Worm (Caenorhabditis elegans) whole organism, L1 larva: ENCODE results near the gene F09F7.5.

Experiments
- C16A3.4 ChIP-seq: fragments of 150-350 bp; optimal IDR thresholded peaks from 2 replicates; lab custom pipeline; 2014; ENCODE audit warnings: missing biosample characterization, missing genetic modification characterization
- C34B4.2 ChIP-seq: sonication (generic microtip); optimal IDR thresholded peaks from 2 replicates; lab custom pipeline; 2017; ENCODE audit warnings: mild to moderate bottlenecking, missing genetic modification characterization, missing compliant biosample characterization
- ama-1 ChIP-seq: fragments of 150-350 bp; optimal IDR thresholded peaks from 2 replicates; lab custom pipeline; 2014
- blmp-1 ChIP-seq: fragments of 150-350 bp; optimal IDR thresholded peaks from 2 replicates; lab custom pipeline; 2014; ENCODE audit warnings: missing biosample characterization, missing genetic modification characterization
- ceh-82 ChIP-seq, 3 experiments: fragments of 150-350 bp in 1 of 3; sonication (generic microtip) in 2 of 3; optimal IDR thresholded peaks; 2 replicates each; lab custom pipeline; 2014 to 2017; ENCODE audit warnings: missing biosample characterization in 3 of 3, missing genetic modification characterization in 3 of 3
- ceh-88 ChIP-seq: fragments of 200-800 bp; sonication (Bioruptor generic); IDR thresholded peaks from 2 replicates; pipeline ENCODE4 v1.3.6; 2022; ENCODE audit warnings: missing genetic modification characterization, missing compliant biosample characterization
- dsc-1 ChIP-seq: sonication (generic microtip); optimal IDR thresholded peaks from 2 replicates; lab custom pipeline; 2016; ENCODE audit warnings: mild to moderate bottlenecking, missing genetic modification characterization, missing compliant biosample characterization
- efl-1 ChIP-seq, 4 experiments: fragments of 150-350 bp; optimal IDR thresholded peaks in 3 of 4; peaks in 1 of 4; 1 replicate in 1 of 4; 2 replicates in 3 of 4; lab custom pipeline; 2014; ENCODE audit warnings: missing biosample characterization in 2 of 4, missing genetic modification characterization in 2 of 4, missing genetic modification reagents in 2 of 4
- egl-13 ChIP-seq: sonication (generic microtip); optimal IDR thresholded peaks from 2 replicates; lab custom pipeline; 2016; ENCODE audit warnings: missing genotype, missing genetic modification reagents, missing genetic modification characterization, missing compliant biosample characterization
- egl-27 ChIP-seq, 2 experiments: fragments of 150-350 bp in 1 of 2; sonication (generic microtip); optimal IDR thresholded peaks; 3 replicates each; lab custom pipeline; 2017 to 2018; ENCODE audit warnings: missing biosample characterization in 2 of 2, missing genetic modification characterization in 2 of 2, missing genetic modification reagents in 2 of 2
- fkh-4 ChIP-seq: sonication (generic microtip); optimal IDR thresholded peaks from 2 replicates; lab custom pipeline; 2016; ENCODE audit warnings: missing compliant biosample characterization, missing genetic modification characterization, borderline replicate concordance
- fos-1 ChIP-seq: fragments of 150-350 bp; optimal IDR thresholded peaks from 2 replicates; lab custom pipeline; 2014; ENCODE audit warnings: missing biosample characterization, missing genetic modification characterization
- isw-1 ChIP-seq: fragments of 200-800 bp; sonication (Bioruptor generic); IDR thresholded peaks from 2 replicates; pipeline ENCODE4 v1.3.6; 2022; ENCODE audit warnings: missing genetic modification characterization, missing compliant biosample characterization
- lin-13 ChIP-seq: fragments of 150-350 bp; optimal IDR thresholded peaks from 2 replicates; lab custom pipeline; 2014; ENCODE audit warnings: missing biosample characterization, missing genetic modification reagents, missing genetic modification characterization
- lin-14 ChIP-seq: fragments of 200-800 bp; sonication (Bioruptor generic); optimal IDR thresholded peaks from 2 replicates; lab custom pipeline; 2018; ENCODE audit warnings: mild to moderate bottlenecking, missing genetic modification characterization, moderate library complexity, missing compliant biosample characterization
- lsy-2 ChIP-seq, 2 experiments: fragments of 150-350 bp; optimal IDR thresholded peaks; 2 replicates each; lab custom pipeline; 2014; ENCODE audit warnings: missing biosample characterization in 2 of 2, missing genetic modification characterization in 2 of 2
- mdl-1 ChIP-seq, 2 experiments: fragments of 150-350 bp; optimal IDR thresholded peaks; 2 replicates each; lab custom pipeline; 2014 to 2017; ENCODE audit warnings: missing biosample characterization in 2 of 2, missing genetic modification characterization in 2 of 2, inconsistent platforms in 1 of 2
- mef-2 ChIP-seq: fragments of 150-350 bp; optimal IDR thresholded peaks from 2 replicates; lab custom pipeline; 2014; ENCODE audit warnings: missing biosample characterization, missing genetic modification characterization
- mep-1 ChIP-seq: fragments of 150-350 bp; optimal IDR thresholded peaks from 2 replicates; lab custom pipeline; 2014; ENCODE audit warnings: missing biosample characterization, missing genetic modification characterization
- nhr-19 ChIP-seq: fragments of 200-800 bp; sonication (Bioruptor generic); conservative IDR thresholded peaks from 2 replicates; pipeline ENCODE4 v1.3.6; 2022; ENCODE audit warnings: missing genetic modification characterization, missing compliant biosample characterization
- nhr-20 ChIP-seq: sonication (generic microtip); optimal IDR thresholded peaks from 2 replicates; lab custom pipeline; 2016; ENCODE audit warnings: mild to moderate bottlenecking, missing genetic modification characterization, missing compliant biosample characterization
- nhr-47 ChIP-seq: sonication (generic microtip); optimal IDR thresholded peaks from 2 replicates; lab custom pipeline; 2016; ENCODE audit warnings: mild to moderate bottlenecking, missing genetic modification characterization, moderate library complexity, missing compliant biosample characterization
- nhr-71 ChIP-seq: sonication (generic microtip); optimal IDR thresholded peaks from 2 replicates; lab custom pipeline; 2016; ENCODE audit warnings: mild to moderate bottlenecking, missing genetic modification characterization, moderate library complexity, missing compliant biosample characterization
- nhr-77 ChIP-seq: fragments of 150-350 bp; optimal IDR thresholded peaks from 2 replicates; lab custom pipeline; 2014; ENCODE audit warnings: missing biosample characterization, missing genetic modification characterization
- nhr-85 ChIP-seq: sonication (generic microtip); peaks from one replicate; lab custom pipeline; 2016; ENCODE audit warnings: missing genetic modification characterization, inconsistent platforms, missing compliant biosample characterization
- pag-3 ChIP-seq: sonication (generic microtip); optimal IDR thresholded peaks from 2 replicates; lab custom pipeline; 2017; ENCODE audit warnings: missing genetic modification characterization, mild to moderate bottlenecking, missing compliant biosample characterization, antibody characterized with exemption, borderline replicate concordance; ENCODE audit not compliant: insufficient read depth
- rnt-1 ChIP-seq: sonication (generic microtip); optimal IDR thresholded peaks from 2 replicates; lab custom pipeline; 2016; ENCODE audit warnings: mild to moderate bottlenecking, missing genetic modification characterization, moderate library complexity, missing compliant biosample characterization
- snpc-4 ChIP-seq: fragments of 150-350 bp; optimal IDR thresholded peaks from 2 replicates; lab custom pipeline; 2014; ENCODE audit warnings: missing biosample characterization, missing genetic modification characterization
- snu-23 ChIP-seq: sonication (generic microtip); optimal IDR thresholded peaks from 2 replicates; lab custom pipeline; 2016; ENCODE audit warnings: missing genetic modification characterization, missing compliant biosample characterization
- sup-37 ChIP-seq: fragments of 200-800 bp; sonication (Bioruptor generic); optimal IDR thresholded peaks from 2 replicates; lab custom pipeline; 2018; ENCODE audit warnings: mild to moderate bottlenecking, missing genetic modification characterization, missing compliant biosample characterization
- tbx-2 ChIP-seq: sonication (generic microtip); optimal IDR thresholded peaks from 2 replicates; lab custom pipeline; 2016; ENCODE audit warnings: missing genetic modification characterization, missing compliant biosample characterization
- unc-86 ChIP-seq: sonication (generic microtip); optimal IDR thresholded peaks from 2 replicates; lab custom pipeline; 2016; ENCODE audit warnings: missing genetic modification characterization, missing compliant biosample characterization
- xbp-1 ChIP-seq: sonication (generic microtip); optimal IDR thresholded peaks from 2 replicates; lab custom pipeline; 2016; ENCODE audit warnings: missing genetic modification characterization, missing compliant biosample characterization
- zag-1 ChIP-seq: fragments of 150-350 bp; optimal IDR thresholded peaks from 2 replicates; lab custom pipeline; 2014; ENCODE audit warnings: missing biosample characterization, missing genetic modification characterization
- ztf-11 ChIP-seq, 2 experiments: sonication (generic microtip); optimal IDR thresholded peaks; 2 replicates each; lab custom pipeline; 2016 to 2017; ENCODE audit warnings: missing genetic modification characterization in 2 of 2, missing biosample characterization in 1 of 2, missing compliant biosample characterization in 1 of 2
- ztf-4 ChIP-seq: fragments of 150-350 bp; optimal IDR thresholded peaks from 2 replicates; lab custom pipeline; 2014; ENCODE audit warnings: missing biosample characterization, missing genetic modification characterization

The F09F7.5 gene

DNA sequence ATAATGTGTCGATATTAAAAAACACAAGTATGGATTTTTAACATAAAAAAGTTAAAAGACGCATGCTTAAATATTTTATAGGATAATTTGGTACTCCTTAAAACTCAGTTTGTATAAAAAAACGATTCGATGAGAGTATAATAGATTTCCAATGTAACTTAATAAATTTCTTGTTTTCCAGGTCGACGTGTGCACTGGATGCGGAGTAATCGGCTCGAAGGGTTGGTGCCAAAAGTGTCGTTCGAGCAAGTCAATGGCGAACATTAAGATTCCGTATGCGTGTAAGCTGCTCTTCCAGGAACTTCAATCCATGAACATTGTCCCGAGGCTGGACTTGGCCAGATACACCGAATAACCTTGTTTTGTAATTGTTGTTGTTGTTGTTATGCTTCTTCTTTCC is 17.5 kb downstream of the F09F7.5 start:
- TF ChIP-seq nhr-47 (tag; lab: Kevin White, UChicago) (no peak), mef-2 (tag; lab: Kevin White, UChicago) (no peak)

DNA sequence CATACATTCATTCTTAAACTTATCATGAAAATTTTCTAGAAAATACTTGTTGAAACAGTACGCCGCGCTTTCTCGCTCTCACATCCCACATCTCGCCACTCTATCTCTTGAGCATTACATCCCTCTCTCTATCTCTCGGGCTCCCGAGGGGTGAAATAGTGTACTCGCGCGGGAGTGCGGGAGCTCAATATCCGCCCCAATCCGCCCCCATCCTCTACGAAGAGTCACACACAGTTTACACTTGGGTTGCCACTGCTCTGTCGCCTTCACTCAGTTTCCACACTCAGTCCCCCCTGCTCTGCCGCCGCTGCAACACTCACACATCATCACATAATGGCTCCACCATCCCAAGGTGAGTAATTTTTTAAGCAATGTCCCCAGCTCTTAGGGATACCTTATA is 18.0 kb downstream of the F09F7.5 start, which contains the start of gene mlc-3:
mlc-3 (plus strand) TSS at position 227 of the 400 bp plus-strand sequence.
- peak; percentile 48 for TF ChIP-seq lin-14
- no peak for TF ChIP-seq efl-1 (optimal IDR thresholded peaks at IDR 0.05; lab: Kevin White, UChicago)
- no peak for TF ChIP-seq efl-1 (GFP tag; optimal IDR thresholded peaks at IDR 0.05 in 1 of 2; lab: Kevin White, UChicago)
- no peak for TF ChIP-seq unc-86
- no peak for TF ChIP-seq mdl-1 (tag; optimal IDR thresholded peaks at IDR 0.05; lab: Kevin White, UChicago)
- no peak for TF ChIP-seq C16A3.4 (tag; lab: Kevin White, UChicago)
- TF ChIP-seq nhr-20 (tag; lab: Kevin White, UChicago): peak; percentile 40
- TF ChIP-seq pag-3: peak; percentile 56
- TF ChIP-seq nhr-19 (GFP tag; lab: Robert Waterston, UW): peak; percentile 52
- TF ChIP-seq snpc-4 (tag; lab: Kevin White, UChicago): no peak
- peak in 1 of 2 experiments; percentile 32 for TF ChIP-seq lsy-2 (tag; optimal IDR thresholded peaks at IDR 0.05; lab: Kevin White, UChicago)
- peak; percentile 26 for TF ChIP-seq snu-23 (GFP tag; lab: Kevin White, UChicago)
- TF ChIP-seq nhr-71 (tag; lab: Kevin White, UChicago): peak; percentile 52
- TF ChIP-seq zag-1: no peak
- no peak for TF ChIP-seq ztf-4 (tag; lab: Kevin White, UChicago)
- no peak for TF ChIP-seq isw-1
- no peak for TF ChIP-seq fos-1
- peak; percentile 2 for TF ChIP-seq xbp-1
- TF ChIP-seq nhr-77 (tag; lab: Kevin White, UChicago): peak; percentile 16
- peak; percentile 3 for TF ChIP-seq tbx-2
- no peak for TF ChIP-seq egl-13 (tag; lab: Kevin White, UChicago)
- no peak for TF ChIP-seq egl-27 (tag; optimal IDR thresholded peaks at IDR 0.05; lab: Kevin White, UChicago)
- peak; percentile 11 for TF ChIP-seq dsc-1 (tag; lab: Kevin White, UChicago)
- TF ChIP-seq mep-1 (tag; lab: Kevin White, UChicago): no peak
- TF ChIP-seq ama-1 (lab: Kevin White, UChicago): peak; percentile 32
- TF ChIP-seq fkh-4 (tag; lab: Kevin White, UChicago): no peak
- no peak for TF ChIP-seq ztf-11 (tag; optimal IDR thresholded peaks at IDR 0.05; lab: Kevin White, UChicago)
- no peak for TF ChIP-seq ceh-82 (tag; optimal IDR thresholded peaks at IDR 0.05; lab: Kevin White, UChicago)
- TF ChIP-seq lin-13 (GFP tag; lab: Kevin White, UChicago): no peak
- TF ChIP-seq rnt-1 (tag; lab: Kevin White, UChicago): peak; percentile 65

DNA sequence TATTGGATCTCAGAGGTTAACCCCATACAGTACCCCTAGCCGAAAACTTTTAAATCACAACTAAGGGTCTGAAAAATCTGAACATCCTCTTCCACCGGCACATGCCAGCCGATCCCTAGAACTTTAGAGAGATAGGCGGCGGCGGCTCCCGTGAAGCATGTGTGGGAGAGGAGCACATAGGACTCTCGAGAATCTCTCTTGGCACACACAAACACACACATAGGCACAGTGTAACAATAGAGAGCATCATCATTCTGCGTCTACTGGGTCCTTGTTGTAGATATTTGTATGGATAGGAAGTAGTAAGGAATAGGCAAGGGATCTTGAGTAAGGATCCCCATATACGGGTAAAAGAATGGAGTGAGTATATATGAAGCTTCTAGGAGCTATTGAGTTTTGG is 18.9 kb downstream of the F09F7.5 start:
- peak; percentile 26 for TF ChIP-seq dsc-1 (tag; lab: Kevin White, UChicago)
- no peak for TF ChIP-seq xbp-1
- peak; percentile 28 for TF ChIP-seq lin-14
- no peak for TF ChIP-seq C34B4.2
- no peak for TF ChIP-seq blmp-1 (tag; lab: Kevin White, UChicago)
- TF ChIP-seq nhr-71 (tag; lab: Kevin White, UChicago): peak; percentile 33
- no peak for TF ChIP-seq ceh-88 (GFP tag; lab: Robert Waterston, UW)
- TF ChIP-seq snu-23 (GFP tag; lab: Kevin White, UChicago): peak; percentile 1
- peak; percentile 89 for TF ChIP-seq pag-3
- TF ChIP-seq mdl-1 (tag; optimal IDR thresholded peaks at IDR 0.05; lab: Kevin White, UChicago): no peak
- TF ChIP-seq fkh-4 (tag; lab: Kevin White, UChicago): no peak
- peak; percentile 55 for TF ChIP-seq rnt-1 (tag; lab: Kevin White, UChicago)
- TF ChIP-seq nhr-19 (GFP tag; lab: Robert Waterston, UW): peak; percentile 13; the same call in 1 of the 2 replicates
- TF ChIP-seq sup-37 (GFP tag; lab: Kevin White, UChicago): no peak
- TF ChIP-seq nhr-85 (tag; lab: Kevin White, UChicago): no peak
- TF ChIP-seq, all 84 proteins: peak for 7

DNA sequence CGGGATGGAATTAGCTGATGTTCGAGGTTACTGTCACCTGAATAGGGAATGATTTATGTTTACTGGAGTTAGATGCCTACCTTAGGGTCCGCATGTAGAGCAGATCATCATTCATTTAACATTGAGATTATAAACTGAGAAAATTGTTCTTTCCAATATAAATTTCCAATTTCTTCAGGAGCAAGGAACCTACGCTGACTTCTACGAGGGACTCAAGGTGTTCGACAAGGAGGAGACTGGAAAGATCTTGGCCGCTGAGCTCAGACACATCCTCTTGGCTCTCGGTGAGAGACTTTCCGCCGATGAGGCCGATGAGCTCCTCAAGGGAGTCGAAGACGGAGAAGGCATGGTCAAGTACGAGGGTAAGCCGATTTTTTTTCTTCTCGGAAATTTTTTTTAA is 19.7 kb downstream of the F09F7.5 start:
- TF ChIP-seq blmp-1 (tag; lab: Kevin White, UChicago) (no peak), nhr-85 (tag; lab: Kevin White, UChicago) (peak; percentile 51)
